Worm (Caenorhabditis elegans) whole organism, early embryonic: ENCODE results near the gene Y70C5C.1.

Source experiments
- B0310.2 ChIP-seq: sonication (generic microtip); optimal IDR thresholded peaks from 2 replicates; lab custom pipeline; 2016; ENCODE audit warnings: mild to moderate bottlenecking, missing genetic modification characterization, missing compliant biosample characterization
- F13C5.2 ChIP-seq: sonication (generic microtip); optimal IDR thresholded peaks from 2 replicates; lab custom pipeline; 2017; ENCODE audit warnings: mild to moderate bottlenecking, missing genetic modification characterization, inconsistent platforms, missing compliant biosample characterization
- aly-1 ChIP-seq: sonication (generic microtip); optimal IDR thresholded peaks from 2 replicates; lab custom pipeline; 2016; ENCODE audit warnings: missing genetic modification characterization, missing compliant biosample characterization
- ama-1 ChIP-seq: fragments of 150-350 bp; optimal IDR thresholded peaks from 2 replicates; lab custom pipeline; 2014
- ceh-13 ChIP-seq: fragments of 200-800 bp; sonication (Bioruptor generic); optimal IDR thresholded peaks from 2 replicates; lab custom pipeline; 2018; ENCODE audit warnings: mild to moderate bottlenecking, missing genetic modification characterization, missing compliant biosample characterization
- ceh-36 ChIP-seq: sonication (generic microtip); optimal IDR thresholded peaks from 2 replicates; lab custom pipeline; 2016; ENCODE audit warnings: missing genetic modification characterization, inconsistent platforms, missing compliant biosample characterization
- ets-7 ChIP-seq: sonication (generic microtip); optimal IDR thresholded peaks from 2 replicates; lab custom pipeline; 2016; ENCODE audit warnings: missing genotype, missing genetic modification characterization, missing compliant biosample characterization
- flt-1 ChIP-seq: fragments of 200-800 bp; sonication (Bioruptor generic); IDR thresholded peaks from 2 replicates; pipeline ENCODE4 v1.3.6; 2022; ENCODE audit warnings: missing genetic modification characterization, missing compliant biosample characterization
- hmg-4 ChIP-seq: fragments of 200-800 bp; sonication (Bioruptor generic); optimal IDR thresholded peaks from 2 replicates; lab custom pipeline; 2018; ENCODE audit warnings: mild to moderate bottlenecking, missing genetic modification characterization, missing compliant biosample characterization
- hnd-1 ChIP-seq: sonication (generic microtip); optimal IDR thresholded peaks from 2 replicates; lab custom pipeline; 2016; ENCODE audit warnings: missing genetic modification characterization, missing compliant biosample characterization
- scrt-1 ChIP-seq: fragments of 200-800 bp; sonication (Bioruptor generic); IDR thresholded peaks from 2 replicates; pipeline ENCODE4 v1.3.6; 2022; ENCODE audit warnings: missing genetic modification characterization, missing compliant biosample characterization
- sea-1 ChIP-seq: fragments of 200-800 bp; sonication (Bioruptor generic); conservative IDR thresholded peaks from 2 replicates; pipeline ENCODE4 v1.3.6; 2022; ENCODE audit warnings: missing genetic modification characterization, missing compliant biosample characterization
- tbx-37 ChIP-seq: fragments of 200-800 bp; sonication (Bioruptor generic); conservative IDR thresholded peaks from 2 replicates; pipeline ENCODE4 v1.3.6; 2022; ENCODE audit warnings: missing genetic modification reagents, missing genetic modification characterization, missing compliant biosample characterization
- tra-4 ChIP-seq: sonication (generic microtip); optimal IDR thresholded peaks from 2 replicates; lab custom pipeline; 2017; ENCODE audit warnings: missing genetic modification characterization, missing compliant biosample characterization

ce11 chrV:16725955-16726354, 25.9 kb downstream of the Y70C5C.1 start:
- TF ChIP-seq ama-1 (no peak), sea-1 (no peak), hmg-4 (no peak), tbx-37 (no peak), ceh-36 (tag; lab: Kevin White, UChicago) (no peak), scrt-1 (no peak), F13C5.2 (tag; lab: Kevin White, UChicago) (no peak), ceh-13 (no peak), aly-1 (no peak), flt-1 (GFP tag; lab: Robert Waterston, UW) (no peak), tra-4 (tag; lab: Kevin White, UChicago) (no peak), B0310.2 (no peak), hnd-1 (tag; lab: Kevin White, UChicago) (no peak), ets-7 (no peak)
